Worm (Caenorhabditis elegans): ENCODE results near the gene F35C11.4.

The F35C11.4 gene

ce11 chrII:8269351-8269750 lies 20.5 kb downstream of the F35C11.4 start, which contains the start of gene K01C8.2:
Gene K01C8.2, minus strand, starts transcription at chrII:8269451.
- no peak for TF ChIP-seq hnd-1 (tag; optimal IDR thresholded peaks at IDR 0.05)

ce11 chrII:8269855-8270647 lies 21.2 kb downstream of the F35C11.4 start, which contains the start of gene tdc-1:
Gene tdc-1, plus strand, starts transcription at chrII:8270597.
- TF ChIP-seq F13C5.2 (tag; optimal IDR thresholded peaks at IDR 0.05) (no peak), B0310.2 (tag; optimal IDR thresholded peaks at IDR 0.05) (no peak), ceh-13 (GFP tag; optimal IDR thresholded peaks at IDR 0.05) (no peak), hmbx-1 (tag; optimal IDR thresholded peaks at IDR 0.05) (no peak), flt-1 (GFP tag; IDR thresholded peaks at IDR 0.05) (no peak), sea-1 (GFP tag; conservative IDR thresholded peaks at IDR 0.05) (no peak), tra-4 (tag; optimal IDR thresholded peaks at IDR 0.05) (no peak), tbx-11 (GFP tag; IDR thresholded peaks at IDR 0.05) (no peak), hmg-4 (GFP tag; optimal IDR thresholded peaks at IDR 0.05) (no peak), ceh-36 (tag; optimal IDR thresholded peaks at IDR 0.05) (no peak), hnd-1 (tag; optimal IDR thresholded peaks at IDR 0.05) (no peak), pes-1 (GFP tag; IDR thresholded peaks at IDR 0.05) (no peak), aly-1 (tag; optimal IDR thresholded peaks at IDR 0.05) (no peak), ama-1 (optimal IDR thresholded peaks at IDR 0.05) (no peak), ets-7 (tag; optimal IDR thresholded peaks at IDR 0.05) (no peak), scrt-1 (GFP tag; IDR thresholded peaks at IDR 0.05) (no peak), tbx-37 (GFP tag; conservative IDR thresholded peaks at IDR 0.05) (no peak)

- TF ChIP-seq tbx-11 (GFP tag; IDR thresholded peaks at IDR 0.05) (no peak), ceh-36 (tag; optimal IDR thresholded peaks at IDR 0.05) (no peak), sea-1 (GFP tag; conservative IDR thresholded peaks at IDR 0.05) (no peak), aly-1 (tag; optimal IDR thresholded peaks at IDR 0.05) (no peak), scrt-1 (GFP tag; IDR thresholded peaks at IDR 0.05) (no peak), F13C5.2 (tag; optimal IDR thresholded peaks at IDR 0.05) (no peak), ceh-13 (GFP tag; optimal IDR thresholded peaks at IDR 0.05) (no peak), hmg-4 (GFP tag; optimal IDR thresholded peaks at IDR 0.05) (no peak), hnd-1 (tag; optimal IDR thresholded peaks at IDR 0.05) (no peak), B0310.2 (tag; optimal IDR thresholded peaks at IDR 0.05) (no peak), tra-4 (tag; optimal IDR thresholded peaks at IDR 0.05) (no peak), hmbx-1 (tag; optimal IDR thresholded peaks at IDR 0.05) (no peak), ets-7 (tag; optimal IDR thresholded peaks at IDR 0.05) (no peak), tbx-37 (GFP tag; conservative IDR thresholded peaks at IDR 0.05) (no peak)
These were observed 24.3 kb downstream of the F35C11.4 start for ce11 chrII:8273060-8273459.

- TF ChIP-seq ama-1 (optimal IDR thresholded peaks at IDR 0.05) (no peak), tra-4 (tag; optimal IDR thresholded peaks at IDR 0.05) (no peak), pes-1 (GFP tag; IDR thresholded peaks at IDR 0.05) (no peak), hmbx-1 (tag; optimal IDR thresholded peaks at IDR 0.05) (no peak)
These were observed 27.3 kb downstream of the F35C11.4 start, which contains the start of the genes gei-14 and slc-25A32 for ce11 chrII:8276057-8276456. Gene gei-14, minus strand, starts transcription at chrII:8276231. Gene slc-25A32, plus strand, starts transcription at chrII:8276298.

ce11 chrII:8278415-8278814 lies 29.6 kb downstream of the F35C11.4 start, which contains the start of the genes mrpl-10 and clec-142:
Gene mrpl-10, minus strand, starts transcription at chrII:8278515.
Gene clec-142, plus strand, starts transcription at chrII:8278678.
- TF ChIP-seq ama-1 (optimal IDR thresholded peaks at IDR 0.05) (no peak), hmbx-1 (tag; optimal IDR thresholded peaks at IDR 0.05) (no peak), ets-7 (tag; optimal IDR thresholded peaks at IDR 0.05) (no peak), sea-1 (GFP tag; conservative IDR thresholded peaks at IDR 0.05) (no peak), B0310.2 (tag; optimal IDR thresholded peaks at IDR 0.05) (no peak), ceh-36 (tag; optimal IDR thresholded peaks at IDR 0.05) (no peak), ceh-13 (GFP tag; optimal IDR thresholded peaks at IDR 0.05) (no peak), hmg-4 (GFP tag; optimal IDR thresholded peaks at IDR 0.05) (no peak), F13C5.2 (tag; optimal IDR thresholded peaks at IDR 0.05) (no peak)

ce11 chrII:8283158-8283717 lies 34.4 kb downstream of the F35C11.4 start, which contains the start of the genes nst-1 and cct-4:
Gene nst-1, minus strand, starts transcription at chrII:8283208.
Gene cct-4, plus strand, starts transcription at chrII:8283667.
- TF ChIP-seq tra-4 (tag; optimal IDR thresholded peaks at IDR 0.05): no peak
- no peak for TF ChIP-seq flt-1 (GFP tag; IDR thresholded peaks at IDR 0.05)
- TF ChIP-seq aly-1 (tag; optimal IDR thresholded peaks at IDR 0.05): no peak
- TF ChIP-seq pes-1 (GFP tag; IDR thresholded peaks at IDR 0.05): no peak
- no peak for TF ChIP-seq hnd-1 (tag; optimal IDR thresholded peaks at IDR 0.05)
- TF ChIP-seq hmbx-1 (tag; optimal IDR thresholded peaks at IDR 0.05): no peak
- no peak for TF ChIP-seq ets-7 (tag; optimal IDR thresholded peaks at IDR 0.05)
- no peak for TF ChIP-seq scrt-1 (GFP tag; IDR thresholded peaks at IDR 0.05)
- TF ChIP-seq ceh-36 (tag; optimal IDR thresholded peaks at IDR 0.05): no peak

- TF ChIP-seq tra-4 (tag; optimal IDR thresholded peaks at IDR 0.05) (no peak), ets-7 (tag; optimal IDR thresholded peaks at IDR 0.05) (no peak), ceh-13 (GFP tag; optimal IDR thresholded peaks at IDR 0.05) (no peak), B0310.2 (tag; optimal IDR thresholded peaks at IDR 0.05) (no peak)
These were observed 46.5 kb downstream of the F35C11.4 start, which contains the start of gene nlp-55 for ce11 chrII:8295296-8295695. Gene nlp-55, minus strand, starts transcription at chrII:8295396.

Measured in whole organism, early embryonic.